Worm (Caenorhabditis elegans): ENCODE data around the gene Y5F2A.4.

Y5F2A.4 gene

ce11 chrIV:11082789-11083235, 4.4 kb upstream of the Y5F2A.4 start (continued):
- TF ChIP-seq ceh-14 (tag; optimal IDR thresholded peaks at IDR 0.05), result peak; percentile 82
- TF ChIP-seq dmd-4 (tag; optimal IDR thresholded peaks at IDR 0.05; ENCODE audit: borderline replicate concordance), result no peak
- no peak for TF ChIP-seq nhr-11 (tag; optimal IDR thresholded peaks at IDR 0.05)
- peak; percentile 95 for TF ChIP-seq ceh-34 (tag; optimal IDR thresholded peaks at IDR 0.05)
- TF ChIP-seq mec-3 (tag; optimal IDR thresholded peaks at IDR 0.05; ENCODE audit: borderline replicate concordance), result peak; percentile 18
- peak; percentile 48 for TF ChIP-seq ceh-22 (tag; optimal IDR thresholded peaks at IDR 0.05)
- TF ChIP-seq ceh-18 (tag; optimal IDR thresholded peaks at IDR 0.05), result peak; percentile 94
- peak; percentile 84 for TF ChIP-seq rnt-1 (tag; optimal IDR thresholded peaks at IDR 0.05)
- no peak for TF ChIP-seq pax-1 (tag; optimal IDR thresholded peaks at IDR 0.05)
- peak; percentile 79 for TF ChIP-seq ceh-30 (tag; optimal IDR thresholded peaks at IDR 0.05)
- TF ChIP-seq unc-55 (GFP tag; optimal IDR thresholded peaks at IDR 0.05), result peak; percentile 85
- peak; percentile 75 for TF ChIP-seq ref-2 (tag; optimal IDR thresholded peaks at IDR 0.05)
- no peak for TF ChIP-seq npax-4 (tag; optimal IDR thresholded peaks at IDR 0.05)
- peak; percentile 94 for TF ChIP-seq tbx-2 (tag; optimal IDR thresholded peaks at IDR 0.05)
- TF ChIP-seq hlh-13 (GFP tag; optimal IDR thresholded peaks at IDR 0.05), result no peak
- peak; percentile 42 for TF ChIP-seq F13H6.1 (tag; optimal IDR thresholded peaks at IDR 0.05)
- no peak for TF ChIP-seq gmeb-2 (tag; optimal IDR thresholded peaks at IDR 0.05)
- no peak for TF ChIP-seq sox-4 (tag; optimal IDR thresholded peaks at IDR 0.05)
- peak; percentile 81 for TF ChIP-seq ceh-2 (tag; optimal IDR thresholded peaks at IDR 0.05)
- TF ChIP-seq nhr-232 (tag; optimal IDR thresholded peaks at IDR 0.05), result no peak
- peak; percentile 96 for TF ChIP-seq unc-42 (tag; optimal IDR thresholded peaks at IDR 0.05)
- no peak for TF ChIP-seq ceh-24 (tag; optimal IDR thresholded peaks at IDR 0.05)
- no peak for TF ChIP-seq odd-2 (tag; optimal IDR thresholded peaks at IDR 0.05)
- TF ChIP-seq pqm-1 (tag; optimal IDR thresholded peaks at IDR 0.05), result peak; percentile 73
- no peak for TF ChIP-seq pha-2 (tag; optimal IDR thresholded peaks at IDR 0.05)

- TF ChIP-seq eyg-1 (tag; optimal IDR thresholded peaks at IDR 0.05) (no peak), ceh-45 (GFP tag; IDR thresholded peaks at IDR 0.05) (no peak), ceh-6 (GFP tag; optimal IDR thresholded peaks at IDR 0.05) (no peak), ama-1 (optimal IDR thresholded peaks at IDR 0.05) (no peak), hlh-15 (tag; optimal IDR thresholded peaks at IDR 0.05) (no peak), rnt-1 (tag; optimal IDR thresholded peaks at IDR 0.05) (no peak), pha-2 (tag; optimal IDR thresholded peaks at IDR 0.05) (no peak), ceh-34 (tag; optimal IDR thresholded peaks at IDR 0.05) (no peak), sdc-2 (tag; optimal IDR thresholded peaks at IDR 0.05) (no peak), ceh-24 (tag; optimal IDR thresholded peaks at IDR 0.05) (no peak), nhr-11 (tag; optimal IDR thresholded peaks at IDR 0.05) (no peak), ets-4 (tag; optimal IDR thresholded peaks at IDR 0.05) (no peak), F13H6.1 (tag; optimal IDR thresholded peaks at IDR 0.05) (no peak), dve-1 (tag; optimal IDR thresholded peaks at IDR 0.05) (no peak), dmd-4 (tag; optimal IDR thresholded peaks at IDR 0.05; ENCODE audit: borderline replicate concordance) (no peak), zip-5 (tag; optimal IDR thresholded peaks at IDR 0.05) (no peak), fkh-6 (tag; optimal IDR thresholded peaks at IDR 0.05) (no peak), pax-1 (tag; optimal IDR thresholded peaks at IDR 0.05) (no peak)
Observed at ce11 chrIV:11082153-11082552, 3.8 kb upstream of the Y5F2A.4 start, which contains the start of gene let-70. TSS of gene let-70 (minus strand) at chrIV:11082253.

DNA sequence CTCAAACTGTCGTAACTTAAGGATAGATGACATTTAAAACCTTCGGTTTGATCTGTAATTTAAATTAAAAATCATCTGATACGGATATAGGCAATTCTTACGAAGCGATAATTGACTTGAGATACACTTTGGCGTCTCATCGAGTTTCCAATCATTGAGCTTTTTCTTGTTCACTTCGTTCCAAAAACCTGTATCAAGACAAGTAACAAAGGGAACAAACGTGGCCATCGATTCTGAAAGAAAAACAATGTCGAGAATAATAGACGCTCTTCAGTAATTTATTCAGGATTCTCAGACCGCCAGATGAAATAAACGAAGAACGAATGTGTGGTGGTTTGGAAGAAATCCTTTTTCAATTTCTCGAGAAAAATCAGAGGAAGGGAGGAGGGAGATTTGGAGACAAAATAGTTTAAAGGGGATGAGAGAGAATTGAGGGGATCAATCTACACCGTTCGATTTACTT, 2.5 kb upstream of the Y5F2A.4 start, which contains the start of gene atg-7:
Gene atg-7, minus strand, starts transcription at position 233 of the 463 bp plus-strand sequence.
- TF ChIP-seq pqm-1 (tag; optimal IDR thresholded peaks at IDR 0.05) (no peak), ama-1 (optimal IDR thresholded peaks at IDR 0.05) (peak; percentile 26), ttx-3 (tag; optimal IDR thresholded peaks at IDR 0.05) (no peak)

DNA sequence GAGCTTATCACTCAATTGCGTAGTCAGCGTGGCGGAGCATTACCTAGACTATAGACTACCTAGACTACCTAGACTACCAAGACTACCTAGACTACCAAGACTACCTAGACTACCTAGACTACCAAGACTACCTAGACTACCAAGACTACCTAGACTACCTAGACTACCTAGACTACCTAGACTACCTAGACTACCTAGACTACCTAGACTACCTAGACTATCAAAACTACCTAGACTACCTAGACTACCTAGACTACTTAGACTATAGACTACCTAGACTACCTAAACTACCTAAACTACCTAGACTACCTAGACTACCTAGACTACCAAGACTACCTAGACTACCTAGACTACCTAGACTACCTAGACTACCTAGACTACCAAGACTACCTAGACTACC, 7.5 kb downstream of the Y5F2A.4 start:
- TF ChIP-seq npax-4 (tag; optimal IDR thresholded peaks at IDR 0.05) (peak; percentile 30), che-1 (tag; optimal IDR thresholded peaks at IDR 0.05) (peak; percentile 45), pat-9 (tag; optimal IDR thresholded peaks at IDR 0.05) (peak; percentile 42), hlh-13 (GFP tag; optimal IDR thresholded peaks at IDR 0.05) (peak; percentile 72), dmd-4 (tag; optimal IDR thresholded peaks at IDR 0.05; ENCODE audit: borderline replicate concordance) (peak; percentile 70), ztf-16 (tag; optimal IDR thresholded peaks at IDR 0.05) (peak; percentile 29), lin-11 (tag; optimal IDR thresholded peaks at IDR 0.05) (peak; percentile 46), madf-2 (tag; optimal IDR thresholded peaks at IDR 0.05) (peak; percentile 57)

Measured in whole organism, late embryonic.